Worm (Caenorhabditis elegans): Measurements from ENCODE around the gene F54H12.8.

DNA sequence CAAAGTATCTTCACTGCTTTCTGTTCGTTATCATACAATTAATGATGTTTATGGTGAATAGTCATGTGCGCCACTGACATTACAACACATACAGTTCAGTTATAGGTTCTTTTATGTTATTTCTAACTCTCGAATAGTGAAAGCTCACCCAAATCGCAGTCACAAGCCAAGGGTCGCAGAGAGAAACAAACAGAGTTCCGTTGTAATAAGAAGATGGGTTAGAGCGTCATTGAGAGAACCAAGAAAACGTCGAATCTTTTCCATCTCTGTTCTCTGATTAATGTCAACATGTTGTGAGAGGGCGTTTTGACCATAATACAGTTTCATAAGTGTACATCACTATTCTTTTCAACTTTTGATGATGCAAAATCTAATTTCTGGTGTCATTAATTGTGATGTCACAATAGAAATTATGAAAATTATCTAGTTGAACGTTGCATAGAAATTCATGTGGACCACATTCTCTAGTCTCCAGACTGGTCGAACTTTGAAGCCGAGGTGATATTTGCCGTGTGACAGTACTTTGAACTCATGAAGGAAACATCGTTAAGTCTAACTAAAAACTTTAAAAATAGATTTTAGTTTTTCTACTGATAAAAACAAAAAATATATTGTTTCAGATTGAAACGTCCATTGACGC, 5.1 kb upstream of the F54H12.8 start:
- TF ChIP-seq scrt-1 (GFP tag; IDR thresholded peaks at IDR 0.05) (no peak), F13C5.2 (tag; optimal IDR thresholded peaks at IDR 0.05) (no peak), flt-1 (GFP tag; IDR thresholded peaks at IDR 0.05) (no peak), tra-4 (tag; optimal IDR thresholded peaks at IDR 0.05) (no peak), ama-1 (optimal IDR thresholded peaks at IDR 0.05) (no peak), hmg-4 (GFP tag; optimal IDR thresholded peaks at IDR 0.05) (no peak), ceh-13 (GFP tag; optimal IDR thresholded peaks at IDR 0.05) (no peak), ets-7 (tag; optimal IDR thresholded peaks at IDR 0.05) (no peak), hnd-1 (tag; optimal IDR thresholded peaks at IDR 0.05) (no peak), pes-1 (GFP tag; IDR thresholded peaks at IDR 0.05) (no peak), tbx-11 (GFP tag; IDR thresholded peaks at IDR 0.05) (no peak), B0310.2 (tag; optimal IDR thresholded peaks at IDR 0.05) (no peak)

All from whole organism, early embryonic.